Worm (Caenorhabditis elegans) whole organism, L1 larva: Measurements from ENCODE around the gene C47E8.4.

Experiments used
- Y116A8C.19 ChIP-seq: sonication (generic microtip); optimal IDR thresholded peaks from 2 replicates; lab custom pipeline; 2016; ENCODE audit warnings: missing compliant biosample characterization, missing genetic modification characterization, borderline replicate concordance
- aly-2 ChIP-seq: fragments of 150-350 bp; optimal IDR thresholded peaks from 2 replicates; lab custom pipeline; 2014; ENCODE audit warnings: missing biosample characterization, missing genetic modification characterization
- egl-27 ChIP-seq, 2 experiments: fragments of 150-350 bp in 1 of 2; sonication (generic microtip); optimal IDR thresholded peaks; 3 replicates each; lab custom pipeline; 2017 to 2018; ENCODE audit warnings: missing biosample characterization in 2 of 2, missing genetic modification characterization in 2 of 2, missing genetic modification reagents in 2 of 2
- lin-15B ChIP-seq: fragments of 150-350 bp; sonication (generic microtip); optimal IDR thresholded peaks from 3 replicates; lab custom pipeline; 2014; ENCODE audit warnings: missing biosample characterization, missing genetic modification characterization
- lin-35 ChIP-seq, 2 experiments: fragments of 150-350 bp; optimal IDR thresholded peaks; 2 replicates each; lab custom pipeline; 2014; ENCODE audit warnings: missing biosample characterization in 2 of 2, missing genetic modification characterization in 2 of 2, missing genetic modification reagents in 2 of 2
- mdl-1 ChIP-seq, 2 experiments: fragments of 150-350 bp; optimal IDR thresholded peaks; 2 replicates each; lab custom pipeline; 2014 to 2017; ENCODE audit warnings: missing biosample characterization in 2 of 2, missing genetic modification characterization in 2 of 2, inconsistent platforms in 1 of 2
- nhr-12 ChIP-seq: sonication (generic microtip); optimal IDR thresholded peaks from 2 replicates; lab custom pipeline; 2017; ENCODE audit warnings: missing biosample characterization, missing genetic modification characterization
- pax-3 ChIP-seq: fragments of 200-800 bp; sonication (Bioruptor generic); optimal IDR thresholded peaks from 2 replicates; lab custom pipeline; 2018; ENCODE audit warnings: mild to moderate bottlenecking, missing genetic modification characterization, moderate library complexity, missing compliant biosample characterization

- TF ChIP-seq mdl-1 (tag; optimal IDR thresholded peaks at IDR 0.05; lab: Kevin White, UChicago) (no peak), pax-3 (no peak), lin-15B (no peak), lin-35 (GFP tag; optimal IDR thresholded peaks at IDR 0.05; lab: Kevin White, UChicago) (peak in 1 of 2 experiments; percentile 7), egl-27 (tag; optimal IDR thresholded peaks at IDR 0.05; lab: Kevin White, UChicago) (no peak), aly-2 (tag; lab: Kevin White, UChicago) (no peak), Y116A8C.19 (tag; lab: Kevin White, UChicago) (no peak), nhr-12 (tag; lab: Kevin White, UChicago) (no peak)
Observed at ce11 chrV:14656970-14657369, 28.3 kb downstream of the C47E8.4 start.
